Worm (Caenorhabditis elegans): ENCODE measurements around the gene scl-6.

DNA sequence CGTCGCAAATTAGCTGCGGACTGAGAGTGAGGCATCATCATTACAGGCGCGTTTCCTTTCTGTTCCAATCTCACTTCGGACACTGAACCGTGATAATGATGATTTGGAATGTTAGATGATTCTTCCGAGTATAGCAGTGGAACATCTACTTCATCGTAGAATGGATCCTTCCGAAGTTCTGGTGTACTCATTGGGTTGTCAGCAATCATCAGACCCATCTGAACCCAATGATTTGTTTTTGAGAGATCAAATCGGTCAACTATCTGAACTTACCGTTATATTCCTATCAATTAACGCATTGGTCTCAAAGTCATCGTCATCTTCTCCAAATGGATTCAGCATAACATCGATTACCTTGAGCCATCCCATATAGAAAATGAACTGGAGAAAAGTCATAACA is 39.9 kb downstream of the scl-6 start:
- no peak for TF ChIP-seq ets-4 (tag; optimal IDR thresholded peaks at IDR 0.05)
- TF ChIP-seq pqm-1 (tag; optimal IDR thresholded peaks at IDR 0.05), result no peak
- TF ChIP-seq eyg-1 (tag; optimal IDR thresholded peaks at IDR 0.05), result no peak
- no peak for TF ChIP-seq zip-5 (tag; optimal IDR thresholded peaks at IDR 0.05)
- no peak for TF ChIP-seq ceh-18 (tag; optimal IDR thresholded peaks at IDR 0.05)
- no peak for TF ChIP-seq pros-1 (tag; optimal IDR thresholded peaks at IDR 0.05)
- no peak for TF ChIP-seq che-1 (tag; optimal IDR thresholded peaks at IDR 0.05)
- TF ChIP-seq mec-3 (tag; optimal IDR thresholded peaks at IDR 0.05; ENCODE audit: borderline replicate concordance), result no peak
- no peak for TF ChIP-seq pat-9 (tag; optimal IDR thresholded peaks at IDR 0.05)
- no peak for TF ChIP-seq C08G9.2 (tag; optimal IDR thresholded peaks at IDR 0.05)
- no peak for TF ChIP-seq ceh-19 (GFP tag; optimal IDR thresholded peaks at IDR 0.05)
- no peak for TF ChIP-seq nfya-1 (tag; optimal IDR thresholded peaks at IDR 0.05)
